Fruit fly (Drosophila melanogaster) whole organism, embryonic: ENCODE results near the gene Gr9a.

ENCODE experiments used
- Bgb ChIP-seq: fragments of 200-800 bp; sonication (Bioruptor generic); IDR thresholded peaks from 2 replicates; pipeline ENCODE4 v1.3.6; 2022; ENCODE audit warnings: missing biosample characterization, missing genetic modification characterization; ENCODE audit not compliant: partially characterized antibody
- CG11560 ChIP-seq: fragments of 200-800 bp; sonication (Bioruptor generic); IDR thresholded peaks from 3 replicates; pipeline ENCODE4 v1.3.6; 2022; ENCODE audit warnings: missing biosample characterization, missing genetic modification characterization
- CG12155 ChIP-seq: fragments of 200-800 bp; sonication (Bioruptor generic); optimal IDR thresholded peaks from 3 replicates; lab custom pipeline; 2016; ENCODE audit warnings: missing biosample characterization, missing genetic modification characterization
- CG16813 ChIP-seq: fragments of 200-800 bp; sonication (Bioruptor generic); IDR thresholded peaks from 3 replicates; pipeline ENCODE4 v1.3.6; 2022; ENCODE audit warnings: missing biosample characterization, missing genetic modification characterization; ENCODE audit not compliant: partially characterized antibody
- CG17186 ChIP-seq: fragments of 200-800 bp; sonication (Bioruptor generic); optimal IDR thresholded peaks from 3 replicates; lab custom pipeline; 2017; ENCODE audit warnings: missing biosample characterization, missing genetic modification reagents, missing genetic modification characterization
- CG2116 ChIP-seq: fragments of 200-800 bp; sonication (Bioruptor generic); optimal IDR thresholded peaks from 3 replicates; lab custom pipeline; 2018; ENCODE audit warnings: missing biosample characterization, mild to moderate bottlenecking, missing genetic modification characterization
- CG30020 ChIP-seq: fragments of 200-800 bp; optimal IDR thresholded peaks from 2 replicates; lab custom pipeline; 2019; ENCODE audit warnings: missing biosample characterization, mild to moderate bottlenecking, missing genetic modification characterization, moderate library complexity
- CG30403 ChIP-seq: fragments of 200-800 bp; sonication (Bioruptor generic); optimal IDR thresholded peaks from 3 replicates; lab custom pipeline; 2016; ENCODE audit warnings: missing biosample characterization, missing genetic modification characterization
- CG31224 ChIP-seq: fragments of 200-800 bp; sonication (Bioruptor generic); IDR thresholded peaks from 2 replicates; pipeline ENCODE4 v1.3.6; 2022; ENCODE audit warnings: missing biosample characterization, missing genetic modification characterization
- CG32532 ChIP-seq: fragments of 200-800 bp; sonication (Bioruptor generic); IDR thresholded peaks from 2 replicates; pipeline ENCODE4 v1.3.6; 2022; ENCODE audit warnings: missing biosample characterization, missing genetic modification characterization
- CG33213 ChIP-seq: fragments of 200-800 bp; sonication (Bioruptor generic); optimal IDR thresholded peaks from 3 replicates; lab custom pipeline; 2016; ENCODE audit warnings: missing biosample characterization, missing genetic modification characterization
- CG34422 ChIP-seq: fragments of 200-800 bp; sonication (Bioruptor generic); IDR thresholded peaks from 3 replicates; pipeline ENCODE4 v1.3.6; 2022; ENCODE audit warnings: missing biosample characterization, missing genetic modification characterization
- CG3995 ChIP-seq: fragments of 200-800 bp; sonication (Bioruptor generic); optimal IDR thresholded peaks from 3 replicates; lab custom pipeline; 2016; ENCODE audit warnings: missing biosample characterization, missing genetic modification characterization
- CG42726 ChIP-seq: fragments of 200-800 bp; sonication (Bioruptor generic); IDR thresholded peaks from 2 replicates; pipeline ENCODE4 v1.3.6; 2022; ENCODE audit warnings: missing biosample characterization, missing genetic modification characterization; ENCODE audit not compliant: partially characterized antibody
- CG4328 ChIP-seq: fragments of 200-800 bp; sonication (Bioruptor generic); optimal IDR thresholded peaks from 3 replicates; lab custom pipeline; 2017; ENCODE audit warnings: missing biosample characterization, missing genetic modification reagents, missing genetic modification characterization
- CG5245 ChIP-seq: fragments of 200-800 bp; sonication (Bioruptor generic); optimal IDR thresholded peaks from 3 replicates; lab custom pipeline; 2016; ENCODE audit warnings: missing biosample characterization, missing genetic modification characterization
- CG5953 ChIP-seq: fragments of 200-800 bp; sonication (Bioruptor generic); IDR thresholded peaks from 2 replicates; pipeline ENCODE4 v1.3.6; 2022; ENCODE audit warnings: missing biosample characterization, missing genetic modification characterization
- CG7963 ChIP-seq: fragments of 200-800 bp; sonication (Bioruptor generic); IDR thresholded peaks from 3 replicates; pipeline ENCODE4 v1.3.6; 2022; ENCODE audit warnings: missing biosample characterization, missing genetic modification characterization; ENCODE audit not compliant: partially characterized antibody
- CG8478 ChIP-seq: fragments of >200 bp; optimal IDR thresholded peaks from 2 replicates; lab custom pipeline; 2018
- CTCF ChIP-seq: fragments of 200-800 bp; sonication (Bioruptor generic); optimal IDR thresholded peaks from 2 replicates; lab custom pipeline; 2017; ENCODE audit warnings: missing biosample characterization, mild to moderate bottlenecking, missing genetic modification characterization, moderate library complexity
- CrebB ChIP-seq: fragments of 200-800 bp; sonication (Bioruptor generic); optimal IDR thresholded peaks from 3 replicates; lab custom pipeline; 2018; ENCODE audit warnings: missing biosample characterization, mild to moderate bottlenecking, missing genetic modification characterization
- Dbx ChIP-seq: fragments of 200-800 bp; sonication (Bioruptor generic); IDR thresholded peaks from 3 replicates; pipeline ENCODE4 v1.3.6; 2022; ENCODE audit warnings: missing biosample characterization, missing genetic modification characterization
- Dip3 ChIP-seq: fragments of 200-800 bp; sonication (Bioruptor generic); optimal IDR thresholded peaks from 3 replicates; lab custom pipeline; 2016; ENCODE audit warnings: missing biosample characterization, missing genetic modification characterization
- Doc3 ChIP-seq: fragments of 200-800 bp; sonication (Bioruptor generic); IDR thresholded peaks from 3 replicates; pipeline ENCODE4 v1.3.6; 2022; ENCODE audit warnings: missing biosample characterization, missing genetic modification characterization; ENCODE audit not compliant: partially characterized antibody
- Drgx ChIP-seq: fragments of 200-800 bp; sonication (Bioruptor generic); IDR thresholded peaks from 2 replicates; pipeline ENCODE4 v1.3.6; 2022; ENCODE audit warnings: missing biosample characterization, missing genetic modification characterization
- Ets65A ChIP-seq: fragments of 200-800 bp; sonication (Bioruptor generic); peaks from one replicate; lab custom pipeline; 2016; ENCODE audit warnings: missing biosample characterization, missing genetic modification characterization
- MBD-R2 ChIP-seq: fragments of 200-800 bp; sonication (Bioruptor generic); IDR thresholded peaks from 2 replicates; pipeline ENCODE4 v1.3.6; 2022; ENCODE audit warnings: missing biosample characterization, missing genetic modification characterization
- Pdp1 ChIP-seq, 2 experiments: fragments of 200-800 bp; sonication (Bioruptor generic); optimal IDR thresholded peaks; 3 replicates each; lab custom pipeline; 2016; ENCODE audit warnings: missing biosample characterization in 2 of 2, missing genetic modification characterization in 2 of 2, mild to moderate bottlenecking in 1 of 2, moderate library complexity in 1 of 2
- Rx ChIP-seq: fragments of 200-800 bp; sonication (Bioruptor generic); IDR thresholded peaks from 2 replicates; pipeline ENCODE4 v1.3.6; 2022; ENCODE audit warnings: missing biosample characterization, missing genetic modification characterization
- Sox100B ChIP-seq: fragments of 200-800 bp; sonication (Bioruptor generic); optimal IDR thresholded peaks from 3 replicates; lab custom pipeline; 2018; ENCODE audit warnings: missing biosample characterization, mild to moderate bottlenecking, missing genetic modification characterization
- Stat92E ChIP-seq, 3 experiments: fragments of >200 bp in 2 of 3; fragments of 200-800 bp in 1 of 3; sonication (Bioruptor generic) in 1 of 3; optimal IDR thresholded peaks; 2 replicates each; lab custom pipeline; 2017 to 2019; ENCODE audit warnings: missing biosample characterization in 3 of 3, missing genetic modification characterization in 3 of 3, mild to moderate bottlenecking in 1 of 3, moderate library complexity in 1 of 3
- Taf1 ChIP-seq: fragments of 200-800 bp; sonication (Bioruptor generic); IDR thresholded peaks from 2 replicates; pipeline ENCODE4 v1.3.6; 2022; ENCODE audit warnings: missing biosample characterization, missing genetic modification characterization
- Trl ChIP-seq, 3 experiments: fragments of >200 bp in 2 of 3; fragments of 200-800 bp in 1 of 3; sonication (Bioruptor generic) in 1 of 3; optimal IDR thresholded peaks; 2 replicates in 1 of 3; 3 replicates in 2 of 3; lab custom pipeline; 2016 to 2017; ENCODE audit warnings: missing biosample characterization in 1 of 3, missing genetic modification characterization in 1 of 3
- al ChIP-seq: fragments of 200-800 bp; sonication (Bioruptor generic); IDR thresholded peaks from 2 replicates; pipeline ENCODE4 v1.3.6; 2022; ENCODE audit warnings: missing biosample characterization, missing genetic modification characterization
- chn ChIP-seq: fragments of 200-800 bp; sonication (Bioruptor generic); optimal IDR thresholded peaks from 2 replicates; lab custom pipeline; 2016; ENCODE audit warnings: missing biosample characterization, missing genetic modification characterization
- crp ChIP-seq, 2 experiments: fragments of 200-800 bp; sonication (Bioruptor generic); optimal IDR thresholded peaks; 2 replicates in 1 of 2; 3 replicates in 1 of 2; lab custom pipeline; 2017; ENCODE audit warnings: missing biosample characterization in 2 of 2, missing genetic modification characterization in 2 of 2, mild to moderate bottlenecking in 1 of 2, moderate library complexity in 1 of 2
- ftz-f1 ChIP-seq: fragments of 200-800 bp; sonication (Bioruptor generic); optimal IDR thresholded peaks from 2 replicates; lab custom pipeline; 2016; ENCODE audit warnings: missing biosample characterization, missing genetic modification characterization
- fu2 ChIP-seq: fragments of 200-800 bp; sonication (Bioruptor generic); optimal IDR thresholded peaks from 2 replicates; lab custom pipeline; 2016; ENCODE audit warnings: missing biosample characterization, missing genetic modification characterization
- gcm ChIP-seq: fragments of 200-800 bp; sonication (Bioruptor generic); optimal IDR thresholded peaks from 2 replicates; lab custom pipeline; 2019; ENCODE audit warnings: missing biosample characterization, mild to moderate bottlenecking, missing genetic modification characterization, moderate library complexity
- grau ChIP-seq: fragments of 200-800 bp; optimal IDR thresholded peaks from 3 replicates; lab custom pipeline; 2019; ENCODE audit warnings: missing biosample characterization, mild to moderate bottlenecking, missing genetic modification characterization, moderate library complexity
- jigr1 ChIP-seq: fragments of 200-800 bp; sonication (Bioruptor generic); IDR thresholded peaks from 3 replicates; pipeline ENCODE4 v1.3.6; 2022; ENCODE audit warnings: missing biosample characterization, missing genetic modification characterization
- klu ChIP-seq: fragments of 200-800 bp; sonication (Bioruptor generic); IDR thresholded peaks from 2 replicates; pipeline ENCODE4 v1.3.6; 2022; ENCODE audit warnings: missing biosample characterization, missing genetic modification characterization
- lilli ChIP-seq: fragments of 200-800 bp; sonication (Bioruptor generic); optimal IDR thresholded peaks from 3 replicates; lab custom pipeline; 2016; ENCODE audit warnings: missing biosample characterization, missing genetic modification characterization
- pzg ChIP-seq: fragments of 200-800 bp; sonication (Bioruptor generic); optimal IDR thresholded peaks from 3 replicates; lab custom pipeline; 2018; ENCODE audit warnings: missing biosample characterization, mild to moderate bottlenecking, missing genetic modification characterization, moderate library complexity
- rib ChIP-seq: fragments of 200-800 bp; sonication (Bioruptor generic); IDR thresholded peaks from 2 replicates; pipeline ENCODE4 v1.3.6; 2022; ENCODE audit warnings: missing biosample characterization, missing genetic modification characterization
- sim ChIP-seq: fragments of 200-800 bp; sonication (Bioruptor generic); IDR thresholded peaks from 2 replicates; pipeline ENCODE4 v1.3.6; 2022; ENCODE audit warnings: missing biosample characterization, missing genetic modification characterization
- tgo ChIP-seq: fragments of 200-800 bp; sonication (Bioruptor generic); IDR thresholded peaks from 3 replicates; pipeline ENCODE4 v1.3.6; 2022; ENCODE audit warnings: missing biosample characterization, missing genetic modification characterization
- ttk ChIP-seq: fragments of 200-800 bp; sonication (Bioruptor generic); IDR thresholded peaks from 2 replicates; pipeline ENCODE4 v2.1.2; 2022; ENCODE audit warnings: missing biosample characterization, missing genetic modification characterization
- unc-4 ChIP-seq: fragments of 200-800 bp; sonication (Bioruptor generic); IDR thresholded peaks from 2 replicates; pipeline ENCODE4 v1.3.6; 2022; ENCODE audit warnings: missing biosample characterization, missing genetic modification characterization; ENCODE audit not compliant: partially characterized antibody

The Gr9a gene

dm6 chrX:10086095-10086888 is 24.9 kb downstream of the Gr9a start, which contains the start of the genes Naxe and RhoU (continued):
- no peak for TF ChIP-seq ttk (GFP tag; lab: Robert Waterston, UW)
- 0 out of 2 replicates have a peak, but pooled peaks have one; percentile 15 for TF ChIP-seq klu
- TF ChIP-seq Bgb (GFP tag; lab: Robert Waterston, UW) = peak; percentile 59
- no peak for TF ChIP-seq Doc3 (GFP tag; lab: Robert Waterston, UW)
- TF ChIP-seq CG42726 (GFP tag; lab: Robert Waterston, UW) = peak; percentile 58
- TF ChIP-seq CG2116 (GFP tag; lab: Kevin White, UChicago) = peak; percentile 40
- TF ChIP-seq MBD-R2 = peak; percentile 60
- peak; percentile 39 for TF ChIP-seq al (GFP tag; lab: Robert Waterston, UW)
- no peak for TF ChIP-seq CG4328
- no peak for TF ChIP-seq Sox100B (GFP tag; lab: Kevin White, UChicago)
- peak; percentile 46 for TF ChIP-seq chn (GFP tag; lab: Kevin White, UChicago)
- TF ChIP-seq CG30020 (tag; lab: Kevin White, UChicago) = peak; percentile 12
- 0 out of 3 replicates have a peak, but pooled peaks have one; percentile 32 for TF ChIP-seq CG16813
- peak; percentile 43; the same call in 1 of the 3 replicates for TF ChIP-seq CG34422
- peak; percentile 20; the same call in 1 of the 2 replicates for TF ChIP-seq rib (GFP tag; lab: Robert Waterston, UW)
- TF ChIP-seq Ets65A = peak; percentile 95
- no peak for TF ChIP-seq CG3995 (GFP tag; lab: Kevin White, UChicago)
- peak; percentile 87 for TF ChIP-seq pzg (GFP tag; lab: Kevin White, UChicago)
- peak; percentile 54 for TF ChIP-seq CG30403 (GFP tag; lab: Kevin White, UChicago)
- no peak for TF ChIP-seq fu2
- peak; percentile 58; the same call in 2 of the 3 replicates for TF ChIP-seq tgo
- TF ChIP-seq jigr1 (GFP tag; lab: Robert Waterston, UW) = peak; percentile 71; the same call in 1 of the 3 replicates
- no peak for TF ChIP-seq CG8478 (lab: Kevin White, UChicago)
- TF ChIP-seq gcm (GFP tag; lab: Kevin White, UChicago) = no peak
- peak; percentile 73 to 94 for TF ChIP-seq crp (GFP tag; optimal IDR thresholded peaks at IDR 0.05; lab: Kevin White, UChicago)
- TF ChIP-seq CrebB (tag; lab: Kevin White, UChicago) = no peak
- no peak for TF ChIP-seq Stat92E (GFP tag; optimal IDR thresholded peaks at IDR 0.05; lab: Kevin White, UChicago)
- TF ChIP-seq grau (tag; lab: Kevin White, UChicago) = peak; percentile 23
- no peak for TF ChIP-seq Trl (optimal IDR thresholded peaks at IDR 0.05; lab: Kevin White, UChicago)
- peak; percentile 5 for TF ChIP-seq Trl (GFP tag; optimal IDR thresholded peaks at IDR 0.05; lab: Kevin White, UChicago)
- TF ChIP-seq lilli (GFP tag; lab: Kevin White, UChicago) = peak; percentile 58
- peak; percentile 20 for TF ChIP-seq CG12155 (GFP tag; lab: Kevin White, UChicago)
- TF ChIP-seq unc-4 = no peak
- peak; percentile 73 for TF ChIP-seq CG33213 (GFP tag; lab: Kevin White, UChicago)
- TF ChIP-seq CG32532 (GFP tag; lab: Robert Waterston, UW) = peak; percentile 69
- TF ChIP-seq CG7963 (GFP tag; lab: Robert Waterston, UW) = no peak
- TF ChIP-seq sim (GFP tag; lab: Robert Waterston, UW) = no peak
- TF ChIP-seq CG31224 (GFP tag; lab: Robert Waterston, UW) = peak; percentile 30; the same call in 1 of the 2 replicates
- peak; percentile 38 to 46 for TF ChIP-seq Pdp1 (GFP tag; optimal IDR thresholded peaks at IDR 0.05; lab: Kevin White, UChicago)
- peak; percentile 47; the same call in 1 of the 2 replicates for TF ChIP-seq Rx (GFP tag; lab: Robert Waterston, UW)
- TF ChIP-seq Taf1 = no peak
- peak; percentile 36 for TF ChIP-seq CG17186 (GFP tag; lab: Kevin White, UChicago)
- no peak for TF ChIP-seq Dbx (GFP tag; lab: Robert Waterston, UW)
- TF ChIP-seq Drgx (GFP tag; lab: Robert Waterston, UW) = peak; percentile 23; the same call in 1 of the 2 replicates
- peak; percentile 12 for TF ChIP-seq CTCF (GFP tag; lab: Kevin White, UChicago)
- TF ChIP-seq CG5245 (GFP tag; lab: Kevin White, UChicago) = no peak
- peak; percentile 51 for TF ChIP-seq Dip3 (GFP tag; lab: Kevin White, UChicago)
- TF ChIP-seq CG5953 (GFP tag; lab: Robert Waterston, UW) = no peak
- no peak for TF ChIP-seq ftz-f1 (GFP tag; lab: Kevin White, UChicago)
- TF ChIP-seq CG11560 (tag; lab: Robert Waterston, UW) = peak; percentile 49; the same call in 1 of the 3 replicates
